Worm (Caenorhabditis elegans) whole organism, early embryonic: ENCODE measurements around the gene rrsr-1.
A peak's percentile ranks its signal among the peaks of the same experiment; 100 is the strongest.

Experiments
- B0310.2 ChIP-seq: sonication (generic microtip); optimal IDR thresholded peaks from 2 replicates; lab custom pipeline; 2016; ENCODE audit warnings: mild to moderate bottlenecking, missing genetic modification characterization, missing compliant biosample characterization
- F13C5.2 ChIP-seq: sonication (generic microtip); optimal IDR thresholded peaks from 2 replicates; lab custom pipeline; 2017; ENCODE audit warnings: mild to moderate bottlenecking, missing genetic modification characterization, inconsistent platforms, missing compliant biosample characterization
- aly-1 ChIP-seq: sonication (generic microtip); optimal IDR thresholded peaks from 2 replicates; lab custom pipeline; 2016; ENCODE audit warnings: missing genetic modification characterization, missing compliant biosample characterization
- ama-1 ChIP-seq: fragments of 150-350 bp; optimal IDR thresholded peaks from 2 replicates; lab custom pipeline; 2014
- ceh-13 ChIP-seq: fragments of 200-800 bp; sonication (Bioruptor generic); optimal IDR thresholded peaks from 2 replicates; lab custom pipeline; 2018; ENCODE audit warnings: mild to moderate bottlenecking, missing genetic modification characterization, missing compliant biosample characterization
- ceh-36 ChIP-seq: sonication (generic microtip); optimal IDR thresholded peaks from 2 replicates; lab custom pipeline; 2016; ENCODE audit warnings: missing genetic modification characterization, inconsistent platforms, missing compliant biosample characterization
- ets-7 ChIP-seq: sonication (generic microtip); optimal IDR thresholded peaks from 2 replicates; lab custom pipeline; 2016; ENCODE audit warnings: missing genotype, missing genetic modification characterization, missing compliant biosample characterization
- flt-1 ChIP-seq: fragments of 200-800 bp; sonication (Bioruptor generic); IDR thresholded peaks from 2 replicates; pipeline ENCODE4 v1.3.6; 2022; ENCODE audit warnings: missing genetic modification characterization, missing compliant biosample characterization
- hmbx-1 ChIP-seq: sonication (generic microtip); optimal IDR thresholded peaks from 2 replicates; lab custom pipeline; 2016; ENCODE audit warnings: mild to moderate bottlenecking, missing genetic modification characterization, missing compliant biosample characterization
- hmg-4 ChIP-seq: fragments of 200-800 bp; sonication (Bioruptor generic); optimal IDR thresholded peaks from 2 replicates; lab custom pipeline; 2018; ENCODE audit warnings: mild to moderate bottlenecking, missing genetic modification characterization, missing compliant biosample characterization
- hnd-1 ChIP-seq: sonication (generic microtip); optimal IDR thresholded peaks from 2 replicates; lab custom pipeline; 2016; ENCODE audit warnings: missing genetic modification characterization, missing compliant biosample characterization
- pes-1 ChIP-seq: fragments of 200-800 bp; sonication (Bioruptor generic); IDR thresholded peaks from 2 replicates; pipeline ENCODE4 v1.3.6; 2022; ENCODE audit warnings: missing genetic modification reagents, missing genetic modification characterization, missing compliant biosample characterization
- scrt-1 ChIP-seq: fragments of 200-800 bp; sonication (Bioruptor generic); IDR thresholded peaks from 2 replicates; pipeline ENCODE4 v1.3.6; 2022; ENCODE audit warnings: missing genetic modification characterization, missing compliant biosample characterization
- sea-1 ChIP-seq: fragments of 200-800 bp; sonication (Bioruptor generic); conservative IDR thresholded peaks from 2 replicates; pipeline ENCODE4 v1.3.6; 2022; ENCODE audit warnings: missing genetic modification characterization, missing compliant biosample characterization
- tbx-11 ChIP-seq: fragments of 200-800 bp; sonication (Bioruptor generic); IDR thresholded peaks from 2 replicates; pipeline ENCODE4 v1.3.6; 2022; ENCODE audit warnings: missing genetic modification characterization, missing compliant biosample characterization
- tbx-37 ChIP-seq: fragments of 200-800 bp; sonication (Bioruptor generic); conservative IDR thresholded peaks from 2 replicates; pipeline ENCODE4 v1.3.6; 2022; ENCODE audit warnings: missing genetic modification reagents, missing genetic modification characterization, missing compliant biosample characterization
- tra-4 ChIP-seq: sonication (generic microtip); optimal IDR thresholded peaks from 2 replicates; lab custom pipeline; 2017; ENCODE audit warnings: missing genetic modification characterization, missing compliant biosample characterization

The rrsr-1 gene

DNA sequence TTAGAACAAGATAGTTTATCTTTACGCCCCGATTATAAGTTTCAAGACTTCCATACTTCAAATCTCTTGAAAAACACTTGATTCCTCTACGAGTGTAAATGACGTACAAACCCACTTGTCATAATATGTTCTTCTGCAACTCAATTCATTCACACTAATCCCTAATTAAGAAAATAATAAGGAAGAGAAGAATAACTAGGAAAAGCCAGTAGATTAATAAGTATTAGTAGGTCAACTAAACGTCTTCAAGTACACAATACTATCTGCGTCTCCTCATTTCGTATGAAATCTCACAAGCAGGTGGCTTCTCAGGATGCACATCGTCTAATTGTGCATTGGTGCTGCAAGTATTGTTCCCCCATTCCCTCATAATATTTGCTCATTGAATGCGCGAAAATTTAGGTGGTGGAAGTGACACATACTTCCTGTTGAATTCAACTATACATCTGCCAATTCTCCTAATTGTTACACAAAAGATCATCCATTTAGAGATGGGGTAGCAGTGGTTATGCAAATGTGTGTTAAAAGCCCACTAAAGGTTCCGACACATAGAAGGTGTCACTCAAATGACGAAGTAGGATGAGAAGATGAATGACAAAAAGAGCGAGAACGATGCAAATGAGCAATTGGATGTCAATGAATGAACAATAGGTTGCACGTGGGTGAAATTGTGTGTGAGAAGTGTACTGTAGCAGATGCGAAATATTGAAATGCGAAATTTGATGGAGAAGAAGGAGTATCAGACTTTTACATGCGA is 2.4 kb upstream of the rrsr-1 start:
- TF ChIP-seq hmg-4 (GFP tag; lab: Kevin White, UChicago): no peak
- peak; percentile 34 for TF ChIP-seq ceh-36

ce11 chrV:14426013-14426412 is 1.2 kb upstream of the rrsr-1 start:
- no peak for TF ChIP-seq flt-1 (GFP tag; lab: Robert Waterston, UW)
- TF ChIP-seq ceh-36: no peak
- no peak for TF ChIP-seq ama-1 (lab: Kevin White, UChicago)
- TF ChIP-seq F13C5.2 (tag; lab: Kevin White, UChicago): no peak
- TF ChIP-seq B0310.2 (tag; lab: Kevin White, UChicago): no peak
- TF ChIP-seq aly-1 (tag; lab: Kevin White, UChicago): no peak
- TF ChIP-seq sea-1: no peak
- TF ChIP-seq tbx-11 (GFP tag; lab: Robert Waterston, UW): no peak
- no peak for TF ChIP-seq pes-1 (GFP tag; lab: Robert Waterston, UW)
- no peak for TF ChIP-seq hmg-4 (GFP tag; lab: Kevin White, UChicago)
- TF ChIP-seq ets-7 (tag; lab: Kevin White, UChicago): no peak
- no peak for TF ChIP-seq hnd-1
- no peak for TF ChIP-seq scrt-1
- no peak for TF ChIP-seq ceh-13

DNA sequence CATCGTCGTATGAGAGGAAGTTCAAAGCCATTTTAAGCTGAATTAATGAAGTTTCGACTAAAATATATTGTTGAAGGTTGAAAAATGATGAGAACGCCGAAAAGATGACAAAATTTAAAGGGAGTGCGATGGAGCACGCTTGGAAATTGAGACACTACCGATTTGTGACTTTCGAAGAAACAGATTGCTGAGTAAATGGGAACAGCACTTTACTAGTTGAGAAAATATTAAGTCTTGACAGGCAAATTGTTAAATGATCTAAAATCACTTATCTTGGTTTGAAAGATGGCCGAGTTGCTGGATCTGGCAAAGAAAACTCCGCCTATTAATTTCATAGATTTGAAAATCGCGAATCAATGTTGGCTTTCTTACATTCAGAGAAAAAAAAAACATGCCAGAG is 1.5 kb downstream of the rrsr-1 start, which contains the start of gene rpoa-12:
rpoa-12 (minus strand) TSS at position 37 of the 400 bp plus-strand sequence.
- TF ChIP-seq tbx-37 (GFP tag; lab: Robert Waterston, UW) (peak; percentile 59; the same call in 1 of the 2 replicates), flt-1 (GFP tag; lab: Robert Waterston, UW) (no peak)

- TF ChIP-seq B0310.2 (tag; lab: Kevin White, UChicago): no peak
- 0 out of 2 replicates have a peak, but pooled peaks have one; percentile 11 for TF ChIP-seq scrt-1
Observed at ce11 chrV:14422317-14422716, 2.5 kb downstream of the rrsr-1 start, which contains the start of gene pas-1. TSS of gene pas-1 (minus strand) at chrV:14422618.

DNA sequence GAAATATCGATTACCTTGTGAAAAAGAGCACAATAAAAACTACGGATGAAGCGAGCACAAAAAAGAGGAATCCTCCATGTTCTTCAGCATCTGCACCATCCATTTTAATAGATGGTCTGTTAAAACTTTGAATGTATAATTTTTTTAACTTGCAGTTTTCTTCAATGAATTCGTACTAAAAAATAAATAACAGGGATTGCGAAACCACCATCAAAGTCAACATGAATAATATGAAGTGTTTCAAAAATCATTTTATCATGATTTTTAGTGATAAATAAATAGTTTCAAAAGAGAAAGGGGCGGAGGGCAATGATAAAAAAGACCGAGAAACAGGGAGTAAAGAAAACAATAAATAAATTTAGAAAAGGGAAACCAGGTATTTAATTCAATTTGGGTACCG is 3.5 kb downstream of the rrsr-1 start, which contains the start of gene dhs-22:
dhs-22 (minus strand) TSS at position 116 of the 400 bp plus-strand sequence.
- TF ChIP-seq aly-1 (tag; lab: Kevin White, UChicago) (no peak), flt-1 (GFP tag; lab: Robert Waterston, UW) (no peak), ceh-36 (no peak), ceh-13 (no peak), pes-1 (GFP tag; lab: Robert Waterston, UW) (no peak), hmbx-1 (tag; lab: Kevin White, UChicago) (no peak), B0310.2 (tag; lab: Kevin White, UChicago) (no peak)

- TF ChIP-seq ama-1 (lab: Kevin White, UChicago) (no peak), ceh-36 (no peak), tra-4 (no peak), sea-1 (no peak), hmg-4 (GFP tag; lab: Kevin White, UChicago) (no peak), tbx-11 (GFP tag; lab: Robert Waterston, UW) (no peak), flt-1 (GFP tag; lab: Robert Waterston, UW) (no peak), hnd-1 (no peak), pes-1 (GFP tag; lab: Robert Waterston, UW) (no peak), scrt-1 (no peak), ets-7 (tag; lab: Kevin White, UChicago) (no peak), hmbx-1 (tag; lab: Kevin White, UChicago) (no peak), aly-1 (tag; lab: Kevin White, UChicago) (no peak), tbx-37 (GFP tag; lab: Robert Waterston, UW) (no peak)
Observed at ce11 chrV:14419855-14420254, 5.0 kb downstream of the rrsr-1 start.

ce11 chrV:14417735-14418134 is 7.1 kb downstream of the rrsr-1 start, which contains the start of the genes nxf-2 and set-31:
TSS of gene nxf-2 (minus strand) at chrV:14417835.
TSS of gene set-31 (plus strand) at chrV:14417903.
- no peak for TF ChIP-seq aly-1 (tag; lab: Kevin White, UChicago)
- no peak for TF ChIP-seq B0310.2 (tag; lab: Kevin White, UChicago)
- TF ChIP-seq pes-1 (GFP tag; lab: Robert Waterston, UW): no peak
- TF ChIP-seq scrt-1: no peak
- no peak for TF ChIP-seq ets-7 (tag; lab: Kevin White, UChicago)
- no peak for TF ChIP-seq F13C5.2 (tag; lab: Kevin White, UChicago)

DNA sequence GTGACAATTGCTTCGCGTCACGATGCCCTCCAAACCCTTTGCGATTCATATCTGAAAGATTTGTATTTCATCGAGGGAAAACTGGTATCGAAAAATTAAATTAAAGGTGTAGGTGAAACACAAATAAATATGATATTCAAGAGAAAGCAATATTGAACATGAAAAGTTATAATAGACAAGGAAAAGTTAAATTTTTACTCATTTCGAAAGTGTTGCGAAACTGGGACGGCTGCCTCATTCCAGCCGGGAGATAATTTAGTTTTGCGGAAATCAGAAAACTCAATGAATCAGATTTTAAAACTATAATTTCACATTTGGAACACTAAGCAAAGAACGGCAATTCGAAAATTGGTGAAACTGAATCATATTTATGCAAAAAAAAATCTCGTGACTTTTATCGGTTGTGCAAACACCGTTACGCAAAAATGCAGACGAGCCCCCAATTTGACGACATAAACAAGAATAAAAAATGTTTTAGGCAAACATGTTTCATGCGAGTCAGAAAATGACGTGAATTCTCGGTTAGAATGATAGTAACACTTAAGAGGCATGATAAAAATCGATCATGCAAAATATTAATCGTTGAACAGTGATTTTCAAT is 9.7 kb downstream of the rrsr-1 start, which contains the start of the genes nxf-1 and C15H11.11:
nxf-1 (minus strand) TSS at position 51 of the 601 bp plus-strand sequence.
C15H11.11 (plus strand) TSS at position 536 of the 601 bp plus-strand sequence.
- TF ChIP-seq hmg-4 (GFP tag; lab: Kevin White, UChicago) (no peak), hnd-1 (no peak), F13C5.2 (tag; lab: Kevin White, UChicago) (peak; percentile 52), tbx-37 (GFP tag; lab: Robert Waterston, UW) (no peak)
